Fruit fly (Drosophila melanogaster) whole organism, embryonic: ENCODE results near the gene fmt.

Experiments
- B-H2 ChIP-seq: fragments of 200-800 bp; sonication (Bioruptor generic); optimal IDR thresholded peaks from 2 replicates; lab custom pipeline; 2018; ENCODE audit warnings: missing biosample characterization, mild to moderate bottlenecking, missing genetic modification characterization
- BEAF-32 ChIP-seq: fragments of 200-800 bp; sonication (Bioruptor generic); optimal IDR thresholded peaks from 3 replicates; lab custom pipeline; 2017; ENCODE audit warnings: missing biosample characterization, missing genetic modification characterization, mild to moderate bottlenecking, moderate library complexity, missing genetic modification reagents
- Bgb ChIP-seq: fragments of 200-800 bp; sonication (Bioruptor generic); IDR thresholded peaks from 2 replicates; pipeline ENCODE4 v1.3.6; 2022; ENCODE audit warnings: missing biosample characterization, missing genetic modification characterization; ENCODE audit not compliant: partially characterized antibody
- BtbVII ChIP-seq: fragments of 200-800 bp; sonication (Bioruptor generic); optimal IDR thresholded peaks from 3 replicates; lab custom pipeline; 2017; ENCODE audit warnings: missing biosample characterization, mild to moderate bottlenecking, missing genetic modification characterization
- CG10267 ChIP-seq: fragments of 200-800 bp; sonication (Bioruptor generic); optimal IDR thresholded peaks from 2 replicates; lab custom pipeline; 2018; ENCODE audit warnings: missing biosample characterization, mild to moderate bottlenecking, missing genetic modification characterization, moderate library complexity
- CG10654 ChIP-seq: fragments of 200-800 bp; sonication (Bioruptor generic); optimal IDR thresholded peaks from 2 replicates; lab custom pipeline; 2016; ENCODE audit warnings: missing biosample characterization, missing genetic modification characterization
- CG10979 ChIP-seq: fragments of 200-800 bp; sonication (Bioruptor generic); optimal IDR thresholded peaks from 2 replicates; lab custom pipeline; 2018; ENCODE audit warnings: missing biosample characterization, mild to moderate bottlenecking, missing genetic modification characterization, moderate library complexity
- CG13424 ChIP-seq: fragments of 200-800 bp; sonication (Bioruptor generic); optimal IDR thresholded peaks from 2 replicates; lab custom pipeline; 2019; ENCODE audit warnings: missing biosample characterization, mild to moderate bottlenecking, missing genetic modification characterization, moderate library complexity
- CG13775 ChIP-seq: fragments of 200-800 bp; sonication (Bioruptor generic); optimal IDR thresholded peaks from 3 replicates; lab custom pipeline; 2017; ENCODE audit warnings: missing biosample characterization, mild to moderate bottlenecking, missing genetic modification characterization
- CG14710 ChIP-seq: fragments of 200-800 bp; sonication (Bioruptor generic); optimal IDR thresholded peaks from 3 replicates; lab custom pipeline; 2019; ENCODE audit warnings: missing biosample characterization, mild to moderate bottlenecking, missing genetic modification characterization, moderate library complexity
- CG15011 ChIP-seq: fragments of 200-800 bp; sonication (Bioruptor generic); optimal IDR thresholded peaks from 3 replicates; lab custom pipeline; 2018; ENCODE audit warnings: missing biosample characterization, mild to moderate bottlenecking, missing genetic modification characterization
- CG15696 ChIP-seq: fragments of 200-800 bp; sonication (Bioruptor generic); optimal IDR thresholded peaks from 2 replicates; lab custom pipeline; 2019; ENCODE audit warnings: missing biosample characterization, mild to moderate bottlenecking, missing genetic modification characterization, moderate library complexity
- CG1602 ChIP-seq: fragments of 200-800 bp; sonication (Bioruptor generic); optimal IDR thresholded peaks from 3 replicates; lab custom pipeline; 2016; ENCODE audit warnings: missing biosample characterization, missing genetic modification characterization
- CG16813 ChIP-seq: fragments of 200-800 bp; sonication (Bioruptor generic); IDR thresholded peaks from 3 replicates; pipeline ENCODE4 v1.3.6; 2022; ENCODE audit warnings: missing biosample characterization, missing genetic modification characterization; ENCODE audit not compliant: partially characterized antibody
- CG17186 ChIP-seq: fragments of 200-800 bp; sonication (Bioruptor generic); optimal IDR thresholded peaks from 3 replicates; lab custom pipeline; 2017; ENCODE audit warnings: missing biosample characterization, missing genetic modification reagents, missing genetic modification characterization
- CG17802 ChIP-seq: fragments of 200-800 bp; sonication (Bioruptor generic); optimal IDR thresholded peaks from 2 replicates; lab custom pipeline; 2018; ENCODE audit warnings: missing biosample characterization, mild to moderate bottlenecking, missing genetic modification characterization, moderate library complexity
- CG2120 ChIP-seq: fragments of 200-800 bp; sonication (Bioruptor generic); optimal IDR thresholded peaks from 3 replicates; lab custom pipeline; 2016; ENCODE audit warnings: missing biosample characterization, missing genetic modification characterization
- CG30403 ChIP-seq: fragments of 200-800 bp; sonication (Bioruptor generic); optimal IDR thresholded peaks from 3 replicates; lab custom pipeline; 2016; ENCODE audit warnings: missing biosample characterization, missing genetic modification characterization
- CG3847 ChIP-seq: fragments of 200-800 bp; sonication (Bioruptor generic); IDR thresholded peaks from 2 replicates; pipeline ENCODE4 v1.3.6; 2022; ENCODE audit warnings: missing biosample characterization, missing genetic modification characterization
- CG8924 ChIP-seq: fragments of 200-800 bp; optimal IDR thresholded peaks from 3 replicates; lab custom pipeline; 2019; ENCODE audit warnings: missing biosample characterization, mild to moderate bottlenecking, missing genetic modification characterization, moderate library complexity
- Doc3 ChIP-seq: fragments of 200-800 bp; sonication (Bioruptor generic); IDR thresholded peaks from 3 replicates; pipeline ENCODE4 v1.3.6; 2022; ENCODE audit warnings: missing biosample characterization, missing genetic modification characterization; ENCODE audit not compliant: partially characterized antibody
- Dp ChIP-seq: fragments of 200-800 bp; sonication (Bioruptor generic); optimal IDR thresholded peaks from 2 replicates; lab custom pipeline; 2018; ENCODE audit warnings: missing biosample characterization, mild to moderate bottlenecking, missing genetic modification characterization, moderate library complexity
- HmgZ ChIP-seq: fragments of 200-800 bp; sonication (Bioruptor generic); optimal IDR thresholded peaks from 2 replicates; lab custom pipeline; 2018; ENCODE audit warnings: missing biosample characterization, mild to moderate bottlenecking, missing genetic modification characterization
- Kr ChIP-seq: fragments of 200-800 bp; sonication (Bioruptor generic); optimal IDR thresholded peaks from 2 replicates; lab custom pipeline; 2017; ENCODE audit warnings: missing biosample characterization, mild to moderate bottlenecking, missing genetic modification characterization
- Pdp1 ChIP-seq, 2 experiments: fragments of 200-800 bp; sonication (Bioruptor generic); optimal IDR thresholded peaks; 3 replicates each; lab custom pipeline; 2016; ENCODE audit warnings: missing biosample characterization in 2 of 2, missing genetic modification characterization in 2 of 2, mild to moderate bottlenecking in 1 of 2, moderate library complexity in 1 of 2
- Scr ChIP-seq: fragments of 200-800 bp; sonication (Bioruptor generic); IDR thresholded peaks from 2 replicates; pipeline ENCODE4 v1.3.6; 2022; ENCODE audit warnings: missing biosample characterization, missing genetic modification characterization; ENCODE audit not compliant: partially characterized antibody
- amos ChIP-seq: fragments of 200-800 bp; sonication (Bioruptor generic); IDR thresholded peaks from 2 replicates; pipeline ENCODE4 v1.3.6; 2022; ENCODE audit warnings: missing biosample characterization, missing genetic modification characterization; ENCODE audit not compliant: partially characterized antibody
- az2 ChIP-seq: fragments of 200-800 bp; sonication (Bioruptor generic); optimal IDR thresholded peaks from 3 replicates; lab custom pipeline; 2016; ENCODE audit warnings: missing biosample characterization, missing genetic modification characterization
- caup ChIP-seq: fragments of 200-800 bp; sonication (Bioruptor generic); optimal IDR thresholded peaks from 3 replicates; lab custom pipeline; 2017; ENCODE audit warnings: missing biosample characterization, mild to moderate bottlenecking, missing genetic modification characterization, moderate library complexity; ENCODE audit not compliant: severe bottlenecking
- chinmo ChIP-seq: fragments of 200-800 bp; sonication (Bioruptor generic); IDR thresholded peaks from 4 replicates; pipeline ENCODE4 v1.3.6; 2022; ENCODE audit warnings: missing biosample characterization, missing genetic modification characterization; ENCODE audit not compliant: partially characterized antibody
- dati ChIP-seq: fragments of 200-800 bp; sonication (Bioruptor generic); IDR thresholded peaks from 2 replicates; pipeline ENCODE4 v1.3.6; 2022; ENCODE audit warnings: missing biosample characterization, missing genetic modification characterization
- dmrt11E ChIP-seq: fragments of 200-800 bp; sonication (Bioruptor generic); optimal IDR thresholded peaks from 3 replicates; lab custom pipeline; 2018; ENCODE audit warnings: missing biosample characterization, mild to moderate bottlenecking, missing genetic modification characterization, moderate library complexity
- fd96Cb ChIP-seq: fragments of 200-800 bp; sonication (Bioruptor generic); optimal IDR thresholded peaks from 2 replicates; lab custom pipeline; 2018; ENCODE audit warnings: missing biosample characterization, mild to moderate bottlenecking, missing genetic modification characterization, moderate library complexity
- hbn ChIP-seq: fragments of 200-800 bp; sonication (Bioruptor generic); IDR thresholded peaks from 2 replicates; pipeline ENCODE4 v1.3.6; 2022; ENCODE audit warnings: missing biosample characterization, missing genetic modification characterization; ENCODE audit not compliant: partially characterized antibody
- hkb ChIP-seq, 2 experiments: fragments of 200-800 bp in 1 of 2; fragments of >200 bp in 1 of 2; sonication (Bioruptor generic) in 1 of 2; IDR thresholded peaks in 1 of 2; optimal IDR thresholded peaks in 1 of 2; 2 replicates each; pipeline versions ENCODE4 v1.3.6 to Lab custom; 2017 to 2022; ENCODE audit warnings: missing biosample characterization in 1 of 2, missing genetic modification characterization in 1 of 2
- ind ChIP-seq: fragments of 200-800 bp; sonication (Bioruptor generic); optimal IDR thresholded peaks from 3 replicates; lab custom pipeline; 2016; ENCODE audit warnings: missing biosample characterization, missing genetic modification characterization
- knrl ChIP-seq: fragments of 200-800 bp; sonication (Bioruptor generic); IDR thresholded peaks from 3 replicates; pipeline ENCODE4 v1.3.6; 2022; ENCODE audit warnings: missing biosample characterization, missing genetic modification characterization; ENCODE audit not compliant: partially characterized antibody
- lola ChIP-seq, 3 experiments: fragments of >200 bp in 2 of 3; fragments of 200-800 bp in 1 of 3; sonication (Bioruptor generic) in 1 of 3; optimal IDR thresholded peaks; 2 replicates each; lab custom pipeline; 2017 to 2019; ENCODE audit warnings: missing biosample characterization in 3 of 3, missing genetic modification characterization in 3 of 3, mild to moderate bottlenecking in 1 of 3, moderate library complexity in 1 of 3
- pzg ChIP-seq: fragments of 200-800 bp; sonication (Bioruptor generic); optimal IDR thresholded peaks from 3 replicates; lab custom pipeline; 2018; ENCODE audit warnings: missing biosample characterization, mild to moderate bottlenecking, missing genetic modification characterization, moderate library complexity
- sens-2 ChIP-seq: fragments of 200-800 bp; sonication (Bioruptor generic); IDR thresholded peaks from 2 replicates; pipeline ENCODE4 v1.3.6; 2022; ENCODE audit warnings: missing biosample characterization, missing genetic modification characterization
- so ChIP-seq: fragments of 200-800 bp; sonication (Bioruptor generic); IDR thresholded peaks from 3 replicates; pipeline ENCODE4 v1.3.6; 2022; ENCODE audit warnings: missing biosample characterization, missing genetic modification characterization
- ssp ChIP-seq: fragments of 200-800 bp; sonication (Bioruptor generic); IDR thresholded peaks from 2 replicates; pipeline ENCODE4 v1.3.6; 2022; ENCODE audit warnings: missing biosample characterization, missing genetic modification characterization
- stwl ChIP-seq: fragments of 200-800 bp; sonication (Bioruptor generic); optimal IDR thresholded peaks from 3 replicates; lab custom pipeline; 2018; ENCODE audit warnings: missing biosample characterization, mild to moderate bottlenecking, missing genetic modification characterization, moderate library complexity
- trem ChIP-seq: fragments of 200-800 bp; optimal IDR thresholded peaks from 3 replicates; lab custom pipeline; 2019; ENCODE audit warnings: missing biosample characterization, mild to moderate bottlenecking, missing genetic modification characterization, moderate library complexity
- unc-4 ChIP-seq: fragments of 200-800 bp; sonication (Bioruptor generic); IDR thresholded peaks from 2 replicates; pipeline ENCODE4 v1.3.6; 2022; ENCODE audit warnings: missing biosample characterization, missing genetic modification characterization; ENCODE audit not compliant: partially characterized antibody
- vnd ChIP-seq: fragments of 200-800 bp; sonication (Bioruptor generic); IDR thresholded peaks from 3 replicates; pipeline ENCODE4 v1.3.6; 2022; ENCODE audit warnings: missing biosample characterization, missing genetic modification characterization; ENCODE audit not compliant: partially characterized antibody
- zen ChIP-seq: fragments of 200-800 bp; sonication (Bioruptor generic); optimal IDR thresholded peaks from 3 replicates; lab custom pipeline; 2018; ENCODE audit warnings: missing biosample characterization, mild to moderate bottlenecking, missing genetic modification characterization, moderate library complexity

Gene fmt

DNA sequence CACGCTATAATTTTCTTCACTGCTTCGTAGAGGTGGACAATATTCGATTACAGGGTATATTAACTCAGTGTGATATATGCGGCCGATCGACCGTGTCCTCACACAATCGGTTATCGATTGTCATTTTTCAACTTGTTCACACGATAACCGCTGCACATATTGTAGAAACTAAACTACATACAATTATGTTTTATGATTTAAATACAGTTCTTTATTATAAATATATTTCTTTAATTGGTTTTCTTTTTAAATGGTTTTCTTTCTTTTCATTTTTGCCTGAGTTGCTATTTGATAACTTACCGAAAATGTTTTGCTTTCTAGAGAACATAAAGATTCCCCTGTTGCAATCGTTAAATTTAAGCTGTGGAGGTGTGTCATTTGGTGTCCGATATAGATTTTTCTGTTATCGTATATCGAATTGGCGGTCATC lies at the start of gene fmt, which contains the start of gene CG7376 (continued):
- TF ChIP-seq unc-4 (GFP tag; lab: Robert Waterston, UW) (peak; percentile 56; the same call in 1 of the 2 replicates), amos (GFP tag; lab: Robert Waterston, UW) (peak; percentile 63), CG10654 (peak; percentile 27), Kr (no peak), CG8924 (no peak), az2 (peak; percentile 7), dati (GFP tag; lab: Robert Waterston, UW) (no peak), CG16813 (GFP tag; lab: Robert Waterston, UW) (peak; percentile 81), Bgb (peak; percentile 71), pzg (GFP tag; lab: Kevin White, UChicago) (peak; percentile 43), caup (GFP tag; lab: Kevin White, UChicago) (no peak), Pdp1 (GFP tag; optimal IDR thresholded peaks at IDR 0.05; lab: Kevin White, UChicago) (no peak), CG14710 (tag; lab: Kevin White, UChicago) (peak; percentile 83), knrl (GFP tag; lab: Robert Waterston, UW) (peak; percentile 76), trem (tag; lab: Kevin White, UChicago) (peak; percentile 72), CG3847 (GFP tag; lab: Robert Waterston, UW) (peak; percentile 51), CG10267 (tag; lab: Kevin White, UChicago) (peak; percentile 71), CG1602 (GFP tag; lab: Kevin White, UChicago) (peak; percentile 10), chinmo (GFP tag; lab: Robert Waterston, UW) (peak; percentile 75; the same call in 2 of the 4 replicates), CG10979 (tag; lab: Kevin White, UChicago) (peak; percentile 30), Doc3 (GFP tag; lab: Robert Waterston, UW) (0 out of 3 replicates have a peak, but pooled peaks have one; percentile 47), dmrt11E (tag; lab: Kevin White, UChicago) (peak; percentile 33), fd96Cb (peak; percentile 15), Dp (GFP tag; lab: Kevin White, UChicago) (peak; percentile 64), zen (peak; percentile 59), stwl (peak; percentile 86), CG15011 (GFP tag; lab: Kevin White, UChicago) (no peak), vnd (peak; percentile 84), CG17802 (tag; lab: Kevin White, UChicago) (peak; percentile 56), B-H2 (GFP tag; lab: Kevin White, UChicago) (peak; percentile 43), ssp (GFP tag; lab: Robert Waterston, UW) (peak; percentile 93), HmgZ (tag; lab: Kevin White, UChicago) (peak; percentile 23), CG2120 (peak; percentile 43), sens-2 (GFP tag; lab: Robert Waterston, UW) (no peak), CG13424 (peak; percentile 58), CG17186 (peak; percentile 39), lola (GFP tag; optimal IDR thresholded peaks at IDR 0.05; lab: Kevin White, UChicago) (peak in 1 of 3 experiments; percentile 61), CG15696 (tag; lab: Kevin White, UChicago) (peak; percentile 34), Scr (GFP tag; lab: Robert Waterston, UW) (peak; percentile 80), CG13775 (GFP tag; lab: Kevin White, UChicago) (peak; percentile 49), CG30403 (GFP tag; lab: Kevin White, UChicago) (peak; percentile 48), ind (GFP tag; lab: Kevin White, UChicago) (peak; percentile 31), BtbVII (GFP tag; lab: Kevin White, UChicago) (no peak), hkb (optimal IDR thresholded peaks at IDR 0.05; lab: Kevin White, UChicago) (peak; percentile 37), hkb (GFP tag; IDR thresholded peaks at IDR 0.05; lab: Robert Waterston, UW) (no peak), so (GFP tag; lab: Robert Waterston, UW) (no peak), hbn (GFP tag; lab: Robert Waterston, UW) (peak; percentile 40; the same call in 1 of the 2 replicates), BEAF-32 (GFP tag; lab: Kevin White, UChicago) (peak; percentile 63)
